Fruit fly (Drosophila melanogaster) whole organism, pupa: Measurements from ENCODE around the gene DEF8.

Experiments used
- CG14655 ChIP-seq: fragments of 200-800 bp; sonication (Bioruptor generic); optimal IDR thresholded peaks from 3 replicates; lab custom pipeline; 2017; ENCODE audit warnings: mild to moderate bottlenecking, missing biosample characterization, missing genetic modification reagents, missing genetic modification characterization
- CG32121 ChIP-seq: fragments of 200-800 bp; sonication (Bioruptor generic); IDR thresholded peaks from 2 replicates; pipeline ENCODE4 v1.3.6; 2022; ENCODE audit warnings: missing biosample characterization, missing genetic modification characterization
- CG4496 ChIP-seq: fragments of 200-800 bp; sonication (Bioruptor generic); IDR thresholded peaks from 3 replicates; pipeline ENCODE4 v1.3.6; 2022; ENCODE audit warnings: missing biosample characterization, missing genetic modification characterization
- CG8301 ChIP-seq: fragments of 200-800 bp; sonication (Bioruptor generic); optimal IDR thresholded peaks from 2 replicates; lab custom pipeline; 2018; ENCODE audit warnings: missing biosample characterization, mild to moderate bottlenecking, missing genetic modification characterization
- EcR ChIP-seq: fragments of 200-800 bp; sonication (Bioruptor generic); optimal IDR thresholded peaks from 3 replicates; lab custom pipeline; 2019; ENCODE audit warnings: missing biosample characterization, missing genetic modification characterization, mild to moderate bottlenecking, moderate library complexity, missing genetic modification reagents
- Ets98B ChIP-seq: fragments of 200-800 bp; sonication (Bioruptor generic); IDR thresholded peaks from 2 replicates; pipeline ENCODE4 v1.3.6; 2022; ENCODE audit warnings: missing biosample characterization, missing genetic modification characterization
- Pif1B ChIP-seq: fragments of 200-800 bp; sonication (Bioruptor generic); optimal IDR thresholded peaks from 3 replicates; lab custom pipeline; 2016; ENCODE audit warnings: missing biosample characterization, missing genetic modification characterization
- Snoo ChIP-seq: fragments of 200-800 bp; sonication (Bioruptor generic); optimal IDR thresholded peaks from 3 replicates; lab custom pipeline; 2017; ENCODE audit warnings: missing biosample characterization, mild to moderate bottlenecking, missing genetic modification characterization, inconsistent platforms
- rn ChIP-seq: fragments of 200-800 bp; sonication (Bioruptor generic); IDR thresholded peaks from 2 replicates; pipeline ENCODE4 v1.3.6; 2022; ENCODE audit warnings: missing biosample characterization, missing genetic modification characterization

DNA sequence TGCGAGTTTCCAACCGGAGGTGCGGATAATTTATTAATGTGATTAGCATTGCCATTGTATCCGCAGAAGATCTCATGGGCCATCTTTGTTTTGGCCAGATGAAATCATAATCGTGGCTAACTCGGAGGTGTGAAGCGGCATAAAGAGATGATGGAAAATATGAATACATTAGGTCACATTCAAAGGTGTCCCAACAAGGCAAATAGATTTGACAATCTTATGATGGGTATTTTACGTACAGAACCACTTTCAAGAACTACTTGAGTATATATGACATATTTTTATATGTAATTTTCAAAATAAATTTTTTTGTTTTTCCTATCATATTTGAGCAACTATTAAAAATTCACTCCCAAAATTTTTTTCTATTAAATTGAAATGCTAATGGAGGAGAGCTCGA lies 43.6 kb upstream of the DEF8 start, which contains the start of gene CG17154:
- TF ChIP-seq CG32121 (GFP tag; lab: Robert Waterston, UW) = no peak
- TF ChIP-seq CG14655 = no peak
- no peak for TF ChIP-seq EcR (GFP tag; lab: Kevin White, UChicago)
- no peak for TF ChIP-seq rn
- no peak for TF ChIP-seq Ets98B (GFP tag; lab: Robert Waterston, UW)
- TF ChIP-seq CG8301 (tag; lab: Kevin White, UChicago) = no peak
- no peak for TF ChIP-seq CG4496 (GFP tag; lab: Robert Waterston, UW)
- no peak for TF ChIP-seq Pif1B (GFP tag; lab: Kevin White, UChicago)
- no peak for TF ChIP-seq Snoo (tag; lab: Kevin White, UChicago)
